Worm (Caenorhabditis elegans): ENCODE results near the gene C15F1.8.
"Not testable (repeated sequence)": the region's sequence is repeated elsewhere in the genome, so short reads cannot be mapped to it uniquely, and the experiment has no call there.

Gene C15F1.8

DNA sequence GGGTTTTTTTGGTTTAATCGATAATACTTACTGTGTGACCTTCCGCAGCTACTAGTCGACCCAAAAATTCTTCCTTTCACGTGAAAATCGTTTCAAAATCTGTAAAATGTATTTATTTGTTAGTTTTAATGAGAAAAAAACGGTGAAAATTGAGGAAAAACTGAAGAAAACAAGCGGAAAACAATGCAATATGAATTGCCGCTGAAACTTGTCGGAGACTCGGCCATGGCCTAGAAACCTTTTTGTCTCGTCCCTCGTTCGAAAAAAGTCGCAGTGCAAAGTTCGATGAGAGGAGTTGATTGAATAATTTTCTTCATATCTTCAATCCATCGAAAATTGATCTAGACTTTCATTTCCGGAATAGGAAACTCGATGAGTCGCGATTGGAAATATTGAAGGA is at the start of gene C15F1.8:
Gene C15F1.8 (minus strand): TSS at position 101 of the 400 bp plus-strand sequence.
- TF ChIP-seq madf-8 (GFP tag; conservative IDR thresholded peaks at IDR 0.05); let-526 (GFP tag; IDR thresholded peaks at IDR 0.05); bed-1 (GFP tag; IDR thresholded peaks at IDR 0.05): not testable (repeated sequence)

DNA sequence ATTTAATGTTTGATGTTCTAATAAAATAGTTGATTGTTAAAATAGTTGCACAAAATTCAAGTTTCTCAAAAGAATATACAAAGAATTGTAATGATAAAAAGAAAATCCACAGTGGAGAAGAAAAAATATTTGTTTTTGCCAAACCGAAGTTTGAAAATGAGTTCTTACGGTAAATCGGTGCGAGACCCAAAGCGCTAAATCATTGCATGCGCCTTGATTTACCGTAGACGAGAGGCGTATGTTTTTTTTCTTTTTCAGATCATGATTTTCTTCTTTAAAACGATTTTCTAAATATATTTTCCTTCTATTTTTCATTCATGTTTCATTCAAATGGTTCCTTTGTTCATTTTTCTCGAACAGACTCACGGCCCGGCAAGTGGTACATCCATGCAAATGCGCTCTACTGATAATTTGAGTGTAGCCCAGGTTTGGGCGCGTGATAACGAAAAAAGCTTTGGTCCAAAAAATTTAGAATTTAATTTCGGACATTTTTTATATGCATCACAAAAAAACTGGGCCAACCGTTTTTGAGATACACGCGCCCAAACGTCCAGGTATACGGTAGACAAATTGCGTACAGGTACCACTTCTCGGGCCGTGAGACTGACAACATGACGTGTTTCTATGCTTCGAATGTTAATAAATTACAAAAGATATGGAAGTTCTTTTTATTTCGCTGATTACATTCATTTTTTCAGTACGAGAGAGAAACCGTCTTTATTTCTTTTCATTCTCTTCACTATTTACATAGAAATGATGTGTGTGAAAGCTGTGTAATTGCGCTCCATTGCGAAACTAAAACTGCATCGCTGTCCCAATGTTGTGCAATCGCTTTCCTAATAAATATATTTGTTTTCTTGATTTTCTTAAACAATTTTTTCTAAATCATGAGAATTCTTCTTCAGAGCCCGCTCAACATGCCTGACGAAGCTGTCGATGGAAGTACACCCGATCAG is 47.5 kb upstream of the C15F1.8 start, which contains the start of gene znf-598:
Gene znf-598 (plus strand): TSS at position 906 of the 956 bp plus-strand sequence.
- TF ChIP-seq mcd-1 (GFP tag; IDR thresholded peaks at IDR 0.05) (peak; percentile 86), sdz-38 (tag; optimal IDR thresholded peaks at IDR 0.05) (no peak), nhr-80 (tag; optimal IDR thresholded peaks at IDR 0.05) (peak; percentile 84), aptf-3 (GFP tag; IDR thresholded peaks at IDR 0.05) (no peak), dpff-1 (tag; optimal IDR thresholded peaks at IDR 0.05) (no peak), madf-8 (GFP tag; conservative IDR thresholded peaks at IDR 0.05) (peak; percentile 51; the same call in 1 of the 2 replicates), madf-6 (GFP tag; IDR thresholded peaks at IDR 0.05) (peak; percentile 82), snpc-4 (GFP tag; optimal IDR thresholded peaks at IDR 0.05) (no peak), snpc-4 (tag; optimal IDR thresholded peaks at IDR 0.05) (peak in 1 of 4 experiments; percentile 16), snpc-1.3 (tag; optimal IDR thresholded peaks at IDR 0.05; ENCODE audit: insufficient read depth) (peak; percentile 8), B0336.3 (GFP tag; IDR thresholded peaks at IDR 0.05) (0 out of 2 replicates have a peak, but pooled peaks have one; percentile 22), attf-5 (GFP tag; optimal IDR thresholded peaks at IDR 0.05) (peak; percentile 70), efl-1 (GFP tag; optimal IDR thresholded peaks at IDR 0.05) (peak; percentile 38), dox-1 (GFP tag; IDR thresholded peaks at IDR 0.05) (0 out of 2 replicates have a peak, but pooled peaks have one; percentile 25), dpl-1 (GFP tag; optimal IDR thresholded peaks at IDR 0.05) (no peak), cebp-1 (GFP tag; IDR thresholded peaks at IDR 0.05) (no peak), cebp-1 (tag; optimal IDR thresholded peaks at IDR 0.05) (peak; percentile 81), F33H1.4 (GFP tag; IDR thresholded peaks at IDR 0.05) (peak; percentile 86), hmg-1.2 (GFP tag; IDR thresholded peaks at IDR 0.05) (peak; percentile 35), ceh-100 (GFP tag; IDR thresholded peaks at IDR 0.05) (no peak), T26A5.8 (tag; optimal IDR thresholded peaks at IDR 0.05) (no peak), pha-4 (tag; optimal IDR thresholded peaks at IDR 0.05) (no peak), F39B2.1 (GFP tag; IDR thresholded peaks at IDR 0.05) (no peak), akir-1 (GFP tag; optimal IDR thresholded peaks at IDR 0.05) (no peak), lsl-1 (GFP tag; optimal IDR thresholded peaks at IDR 0.05) (peak; percentile 85), xnd-1 (tag; optimal IDR thresholded peaks at IDR 0.05) (peak; percentile 77), let-607 (tag; optimal IDR thresholded peaks at IDR 0.05) (peak; percentile 66 to 73), lin-40 (tag; optimal IDR thresholded peaks at IDR 0.05) (peak; percentile 12), ztf-18 (tag; optimal IDR thresholded peaks at IDR 0.05) (peak; percentile 40), D2030.7 (GFP tag; IDR thresholded peaks at IDR 0.05) (peak; percentile 34; the same call in 1 of the 2 replicates), gei-17 (GFP tag; optimal IDR thresholded peaks at IDR 0.05) (no peak), ceh-40 (GFP tag; IDR thresholded peaks at IDR 0.05) (no peak)

DNA sequence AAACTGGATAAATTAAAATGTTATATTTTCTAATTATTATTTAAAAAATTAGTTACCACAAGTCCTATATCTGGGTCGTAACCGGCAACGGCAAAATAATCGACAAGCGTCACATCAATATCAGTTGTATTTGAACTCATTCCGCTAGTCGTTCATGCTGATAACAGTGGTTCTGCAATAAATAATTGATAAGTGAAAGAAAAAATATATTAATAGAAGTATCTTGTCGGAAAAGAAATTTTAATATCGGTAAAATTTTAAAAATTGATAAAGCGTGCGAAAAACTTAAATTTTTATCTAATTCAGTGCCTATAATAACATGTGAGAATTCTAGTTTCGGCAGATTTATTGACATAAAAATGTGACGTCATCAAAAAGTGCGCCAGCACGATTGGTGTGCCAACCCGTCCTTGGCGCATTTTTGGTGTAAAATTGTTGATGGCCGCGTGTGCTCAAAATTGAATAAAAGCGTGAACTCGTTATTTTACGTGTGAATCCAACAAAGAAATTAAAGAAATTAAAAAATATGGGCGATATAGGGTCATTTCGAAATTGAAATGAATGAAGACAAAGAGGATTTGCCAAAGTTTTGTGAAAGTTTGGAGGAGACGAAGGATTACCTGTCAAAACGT is 44.9 kb upstream of the C15F1.8 start, which contains the start of the genes lst-6 and lst-5:
Gene lst-6 (minus strand): TSS at position 140 of the 632 bp plus-strand sequence.
Gene lst-5 (plus strand): TSS at position 544 of the 632 bp plus-strand sequence.
- TF ChIP-seq lin-54 (GFP tag; optimal IDR thresholded peaks at IDR 0.05) (peak; percentile 17), F33H1.4 (GFP tag; IDR thresholded peaks at IDR 0.05) (peak; percentile 16; the same call in 1 of the 2 replicates), dox-1 (GFP tag; IDR thresholded peaks at IDR 0.05) (0 out of 2 replicates have a peak, but pooled peaks have one; percentile 33), attf-3 (GFP tag; conservative IDR thresholded peaks at IDR 0.05) (peak; percentile 49; the same call in 1 of the 2 replicates), snpc-4 (GFP tag; optimal IDR thresholded peaks at IDR 0.05) (no peak), snpc-4 (tag; optimal IDR thresholded peaks at IDR 0.05) (peak in 2 of 4 experiments; percentile 10 to 46), Y79H2A.3 (GFP tag; conservative IDR thresholded peaks at IDR 0.05) (no peak), let-607 (tag; optimal IDR thresholded peaks at IDR 0.05) (peak in 1 of 2 experiments; percentile 23), xnd-1 (tag; optimal IDR thresholded peaks at IDR 0.05) (no peak), mxl-1 (tag; optimal IDR thresholded peaks at IDR 0.05) (no peak), atf-7 (tag; optimal IDR thresholded peaks at IDR 0.05) (peak; percentile 57), fkh-3 (tag; optimal IDR thresholded peaks at IDR 0.05) (no peak), ztf-18 (tag; optimal IDR thresholded peaks at IDR 0.05) (peak; percentile 90), F22D6.2 (tag; optimal IDR thresholded peaks at IDR 0.05) (no peak), lin-40 (tag; optimal IDR thresholded peaks at IDR 0.05) (peak; percentile 41), cebp-1 (GFP tag; IDR thresholded peaks at IDR 0.05) (no peak), cebp-1 (tag; optimal IDR thresholded peaks at IDR 0.05) (peak; percentile 54), hmg-1.2 (GFP tag; IDR thresholded peaks at IDR 0.05) (peak; percentile 25; the same call in 1 of the 2 replicates), mcd-1 (GFP tag; IDR thresholded peaks at IDR 0.05) (peak; percentile 76), nhr-80 (tag; optimal IDR thresholded peaks at IDR 0.05) (peak; percentile 69), attf-5 (GFP tag; optimal IDR thresholded peaks at IDR 0.05) (peak; percentile 56)
